Worm (Caenorhabditis elegans): ENCODE data around the gene Y43F8B.19.

ce11 chrV:19549689-19550088 is 37.6 kb upstream of the Y43F8B.19 start, which contains the start of gene Y43F8B.20:
- no peak for TF ChIP-seq mef-2 (tag; optimal IDR thresholded peaks at IDR 0.05)
- TF ChIP-seq skn-1 (tag; optimal IDR thresholded peaks at IDR 0.05): no peak
- no peak for TF ChIP-seq C34B4.2 (tag; optimal IDR thresholded peaks at IDR 0.05)
- no peak for TF ChIP-seq fkh-10 (GFP tag; optimal IDR thresholded peaks at IDR 0.05)
- TF ChIP-seq elt-2 (tag; optimal IDR thresholded peaks at IDR 0.05): no peak
- TF ChIP-seq lin-13 (GFP tag; optimal IDR thresholded peaks at IDR 0.05): no peak
- no peak for TF ChIP-seq aly-2 (tag; optimal IDR thresholded peaks at IDR 0.05)
- no peak for TF ChIP-seq mep-1 (tag; optimal IDR thresholded peaks at IDR 0.05)
- no peak for TF ChIP-seq zag-1 (tag; optimal IDR thresholded peaks at IDR 0.05)
- TF ChIP-seq ztf-4 (tag; optimal IDR thresholded peaks at IDR 0.05): no peak
- no peak for TF ChIP-seq unc-62 (GFP tag; optimal IDR thresholded peaks at IDR 0.05)
- no peak for TF ChIP-seq ceh-63 (GFP tag; optimal IDR thresholded peaks at IDR 0.05)
- TF ChIP-seq nhr-237 (tag; optimal IDR thresholded peaks at IDR 0.05): no peak
